Worm (Caenorhabditis elegans): ENCODE results near the gene rabr-3.

- TF ChIP-seq zag-1 (tag; optimal IDR thresholded peaks at IDR 0.05) = no peak
- no peak for TF ChIP-seq ztf-11 (tag; optimal IDR thresholded peaks at IDR 0.05)
- no peak for TF ChIP-seq nfya-1 (tag; optimal IDR thresholded peaks at IDR 0.05; ENCODE audit: insufficient read depth)
- TF ChIP-seq R02D3.7 (tag; optimal IDR thresholded peaks at IDR 0.05) = no peak
- no peak for TF ChIP-seq eor-1 (tag; optimal IDR thresholded peaks at IDR 0.05)
- TF ChIP-seq nhr-25 (tag; optimal IDR thresholded peaks at IDR 0.05) = no peak
- no peak for TF ChIP-seq ama-1 (optimal IDR thresholded peaks at IDR 0.05)
- TF ChIP-seq pqm-1 (tag; optimal IDR thresholded peaks at IDR 0.05) = no peak
Observed at ce11 chrV:16218522-16218921, 23.0 kb downstream of the rabr-3 start, which contains the start of gene F11A5.15.

Data from whole organism, L3 larva.